Fruit fly (Drosophila melanogaster) whole organism, prepupa: Measurements from ENCODE around the gene Inx7.

ENCODE experiments used
- CG11762 ChIP-seq: fragments of 200-800 bp; sonication (Bioruptor generic); optimal IDR thresholded peaks from 3 replicates; lab custom pipeline; 2016; ENCODE audit warnings: missing biosample characterization, missing genetic modification characterization; ENCODE audit not compliant: insufficient read depth
- CG3032 ChIP-seq: fragments of 200-800 bp; optimal IDR thresholded peaks from 2 replicates; lab custom pipeline; 2019; ENCODE audit warnings: missing biosample characterization, mild to moderate bottlenecking, missing genetic modification characterization, moderate library complexity
- Sox102F ChIP-seq: fragments of 200-800 bp; sonication (Bioruptor generic); optimal IDR thresholded peaks from 2 replicates; lab custom pipeline; 2016; ENCODE audit warnings: missing biosample characterization, mild to moderate bottlenecking, missing genetic modification characterization
- dsx ChIP-seq: fragments of 200-800 bp; optimal IDR thresholded peaks from 3 replicates; lab custom pipeline; 2019; ENCODE audit warnings: missing biosample characterization, mild to moderate bottlenecking, missing genetic modification characterization, moderate library complexity; ENCODE audit not compliant: poor library complexity, severe bottlenecking
- svp ChIP-seq: fragments of 200-800 bp; sonication (Bioruptor generic); peaks from one replicate; lab custom pipeline; 2016; ENCODE audit warnings: missing biosample characterization, missing genetic modification characterization

DNA sequence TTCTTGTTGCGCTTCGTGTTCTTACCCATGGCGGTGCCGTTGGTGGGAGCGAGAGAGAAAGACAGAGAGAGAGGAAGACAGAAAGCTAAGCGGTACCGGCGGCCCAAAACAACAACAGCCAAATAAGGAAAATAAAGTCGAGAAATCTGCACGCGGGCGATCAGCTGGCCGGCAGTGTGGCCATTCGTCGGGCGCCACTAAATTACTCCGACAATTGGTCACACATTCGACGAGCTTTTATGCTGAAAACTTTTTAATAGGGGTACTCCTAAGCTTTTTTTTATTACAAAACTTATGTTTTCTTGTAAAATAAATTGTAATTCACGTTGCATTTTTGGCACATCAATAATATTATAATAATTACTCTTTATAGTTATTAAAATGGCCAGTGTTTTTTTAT lies 24.8 kb downstream of the Inx7 start, which contains the start of gene Setd3:
- TF ChIP-seq svp (GFP tag; lab: Kevin White, UChicago) (no peak), Sox102F (GFP tag; lab: Kevin White, UChicago) (no peak), dsx (no peak), CG3032 (tag; lab: Kevin White, UChicago) (no peak), CG11762 (no peak)
